Worm (Caenorhabditis elegans) whole organism, dauer: ENCODE measurements around the gene F56C3.1.
"Not testable (repeated sequence)": the region's sequence is repeated elsewhere in the genome, so short reads cannot be mapped to it uniquely, and the experiment has no call there.

Source experiments
- unc-62 ChIP-seq: sonication (generic microtip); optimal IDR thresholded peaks from 2 replicates; lab custom pipeline; 2017; ENCODE audit warnings: missing biosample characterization, missing genetic modification reagents, missing genetic modification characterization

The F56C3.1 gene

DNA sequence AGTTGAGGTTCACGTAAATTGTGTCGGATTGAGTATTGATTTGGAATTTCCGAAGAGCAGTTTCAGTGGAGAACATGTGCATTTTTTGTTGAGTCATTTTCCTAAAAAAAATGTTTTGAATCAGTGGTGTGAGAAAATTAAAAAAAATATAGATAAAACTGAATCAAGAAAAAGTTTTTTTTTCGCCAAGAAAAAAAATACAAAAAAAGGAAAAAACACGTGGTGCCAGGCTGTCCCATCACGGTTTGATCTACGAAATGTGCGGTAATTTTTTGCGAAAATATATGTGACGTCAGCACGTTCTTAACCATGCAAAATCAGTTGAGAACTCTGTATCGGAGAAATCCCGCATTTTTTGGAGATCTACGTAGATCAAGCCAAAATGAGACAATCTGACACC is 6.8 kb downstream of the F56C3.1 start, which contains the start of gene F56C3.9:
TSS of gene F56C3.9 (minus strand) at position 101 of the 400 bp plus-strand sequence.
- TF ChIP-seq unc-62 (GFP tag; lab: Kevin White, UChicago), result no peak

DNA sequence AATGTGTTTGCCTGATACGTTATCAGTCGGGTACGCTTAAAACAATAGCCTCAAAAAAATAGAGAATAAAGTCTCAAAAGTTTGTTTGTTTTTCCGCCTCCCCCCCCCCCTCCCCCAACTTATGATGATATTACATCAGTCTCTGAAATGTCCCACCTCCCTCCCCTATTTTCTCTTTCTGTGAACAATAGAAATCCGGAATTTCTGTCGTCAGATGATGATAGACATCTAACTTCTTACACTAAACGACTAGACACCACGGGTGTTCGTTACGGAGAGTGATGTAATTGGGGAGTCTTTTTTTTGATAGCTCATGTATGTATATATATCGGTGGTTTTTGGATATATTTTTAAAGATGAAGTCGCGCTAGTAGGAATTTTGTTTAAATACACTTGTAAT is 7.3 kb downstream of the F56C3.1 start:
- no peak for TF ChIP-seq unc-62 (GFP tag; lab: Kevin White, UChicago)

- no peak for TF ChIP-seq unc-62 (GFP tag; lab: Kevin White, UChicago)
Observed at ce11 chrX:1395793-1396192, 8.7 kb downstream of the F56C3.1 start.

DNA sequence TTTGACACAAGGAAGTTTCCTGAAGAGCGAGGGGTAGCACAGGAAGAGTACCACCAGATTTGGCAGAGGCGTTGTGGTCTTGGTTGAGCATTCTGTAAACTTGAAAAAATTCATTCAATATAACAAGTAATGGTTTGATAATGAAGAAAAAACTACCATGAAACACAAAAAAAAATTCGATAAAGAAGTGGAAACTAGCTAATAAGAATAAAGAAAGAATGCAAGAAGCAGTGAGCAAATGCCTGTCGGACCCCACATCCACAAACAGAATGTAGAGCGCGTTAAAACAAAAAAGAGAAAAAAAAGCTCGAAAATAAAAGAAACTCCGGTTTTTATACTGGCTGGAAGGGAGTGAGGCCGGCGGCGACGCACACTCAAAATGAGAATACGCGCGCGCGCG is 10.4 kb downstream of the F56C3.1 start, which contains the start of gene H39E20.1:
TSS of gene H39E20.1 (minus strand) at position 101 of the 400 bp plus-strand sequence.
- no peak for TF ChIP-seq unc-62 (GFP tag; lab: Kevin White, UChicago)

- no peak for TF ChIP-seq unc-62 (GFP tag; lab: Kevin White, UChicago)
Observed at ce11 chrX:1401259-1401658, 14.1 kb downstream of the F56C3.1 start, which contains the start of gene ZK402.5. TSS of gene ZK402.5 (minus strand) at chrX:1401359.

- not testable (repeated sequence) for TF ChIP-seq unc-62 (GFP tag; lab: Kevin White, UChicago)
Observed at ce11 chrX:1403444-1403843, 16.3 kb downstream of the F56C3.1 start, which contains the start of gene ZK402.2. TSS of gene ZK402.2 (plus strand) at chrX:1403744.

DNA sequence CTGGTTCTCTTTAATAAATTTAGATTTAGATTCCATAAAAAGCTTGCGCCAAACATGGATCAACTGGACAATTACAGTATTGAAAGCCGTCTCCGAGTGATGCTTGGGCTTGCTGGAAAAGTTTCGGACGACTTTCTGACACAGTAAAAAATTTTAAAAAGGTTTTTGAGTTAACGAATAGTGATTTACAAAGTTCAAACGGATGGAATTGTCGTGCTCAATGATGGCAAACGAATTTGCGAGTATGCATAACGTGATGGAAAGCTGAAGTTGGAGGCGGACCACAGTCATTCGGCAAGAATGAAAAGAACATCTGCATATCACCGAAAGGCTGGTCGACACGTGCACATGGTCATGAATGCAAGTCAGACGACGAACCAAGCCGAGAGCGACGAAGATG is 16.9 kb downstream of the F56C3.1 start, which contains the start of gene ZK402.1:
TSS of gene ZK402.1 (plus strand) at position 301 of the 400 bp plus-strand sequence.
- TF ChIP-seq unc-62 (GFP tag; lab: Kevin White, UChicago), result not testable (repeated sequence)

ce11 chrX:1409224-1409623 is 22.1 kb downstream of the F56C3.1 start:
- no peak for TF ChIP-seq unc-62 (GFP tag; lab: Kevin White, UChicago)

DNA sequence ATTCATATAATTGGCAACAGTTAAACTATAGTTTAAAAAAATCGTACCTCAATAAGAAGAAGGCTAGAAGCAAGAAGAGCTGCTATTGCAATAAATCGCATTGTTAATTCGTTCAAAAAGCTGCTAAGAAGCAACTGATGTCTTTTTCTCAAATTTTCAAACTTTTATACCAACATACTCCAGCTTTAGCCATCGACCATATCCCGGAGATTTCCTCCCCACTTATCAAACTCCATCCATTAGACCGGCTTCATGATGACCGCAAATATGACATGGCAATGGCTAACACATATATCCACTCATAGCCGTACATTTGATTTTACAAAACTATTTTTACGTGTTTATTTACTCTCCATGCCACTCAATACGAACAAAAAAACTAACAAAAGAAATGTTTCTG is 23.4 kb downstream of the F56C3.1 start, which contains the start of gene abu-2:
TSS of gene abu-2 (minus strand) at position 101 of the 400 bp plus-strand sequence.
- TF ChIP-seq unc-62 (GFP tag; lab: Kevin White, UChicago), result no peak

ce11 chrX:1412844-1413243 is 25.7 kb downstream of the F56C3.1 start, which contains the start of gene srh-19:
TSS of gene srh-19 (plus strand) at chrX:1413144.
- TF ChIP-seq unc-62 (GFP tag; lab: Kevin White, UChicago), result no peak

DNA sequence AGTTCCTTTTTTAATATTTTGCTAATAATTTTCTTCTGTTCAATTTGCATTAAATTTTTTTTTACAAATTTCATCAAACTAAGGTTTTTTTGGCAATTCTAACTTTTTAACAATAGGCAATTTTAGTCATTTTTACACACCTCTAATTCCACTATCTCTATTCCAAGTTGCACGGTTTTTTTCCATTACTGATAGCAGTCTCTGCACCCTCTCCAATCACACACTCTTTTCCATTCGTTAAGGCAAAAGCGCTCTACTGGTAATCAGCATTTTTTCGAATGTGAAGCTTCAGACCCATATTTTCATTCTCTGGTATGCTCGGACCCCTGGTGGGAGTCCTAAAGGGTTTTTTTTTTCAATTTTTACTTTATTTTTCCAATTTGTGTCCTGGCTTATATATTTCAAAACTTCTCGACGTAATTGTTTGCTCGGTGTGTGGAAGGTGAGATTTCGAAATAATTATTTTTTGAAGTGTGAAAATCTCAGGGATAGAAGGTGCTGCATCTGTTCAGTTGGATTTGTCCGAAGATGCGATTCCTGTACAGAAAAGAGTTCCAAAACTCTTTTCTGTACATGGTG is 29.7 kb downstream of the F56C3.1 start, which contains the start of the genes F19G12.4 and F19G12.8:
TSS of gene F19G12.4 (plus strand) at position 529 of the 579 bp plus-strand sequence.
TSS of gene F19G12.8 (plus strand) at position 545 of the 579 bp plus-strand sequence.
- TF ChIP-seq unc-62 (GFP tag; lab: Kevin White, UChicago), result no peak

DNA sequence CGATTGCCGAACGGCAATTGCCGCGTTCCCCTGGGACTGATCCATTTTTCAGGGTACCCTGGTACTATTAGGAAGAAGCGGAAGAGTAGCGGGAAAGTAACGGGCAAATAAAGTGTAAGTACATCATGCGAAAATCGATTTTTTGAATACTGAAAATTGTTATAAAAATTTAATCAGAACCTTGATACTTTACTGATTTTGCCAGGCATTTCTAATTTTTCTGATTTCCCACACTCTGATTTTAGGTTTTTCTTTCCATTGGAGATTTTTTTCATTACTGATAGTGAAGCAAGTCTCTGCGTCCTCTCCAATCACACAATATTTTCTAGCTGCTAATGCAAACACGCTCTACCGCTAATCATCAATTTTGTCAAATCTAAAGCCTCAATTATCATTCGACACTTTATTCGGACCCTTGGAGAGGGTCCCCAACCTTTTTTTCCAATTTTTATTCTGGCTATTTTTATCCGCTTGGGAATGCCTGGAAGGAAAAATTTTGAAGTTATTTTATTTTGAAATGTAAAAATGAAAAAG is 32.1 kb downstream of the F56C3.1 start, which contains the start of gene F19G12.9:
TSS of gene F19G12.9 (plus strand) at position 51 of the 534 bp plus-strand sequence.
- no peak for TF ChIP-seq unc-62 (GFP tag; lab: Kevin White, UChicago)

- no peak for TF ChIP-seq unc-62 (GFP tag; lab: Kevin White, UChicago)
Observed at ce11 chrX:1420524-1420923, 33.4 kb downstream of the F56C3.1 start.

DNA sequence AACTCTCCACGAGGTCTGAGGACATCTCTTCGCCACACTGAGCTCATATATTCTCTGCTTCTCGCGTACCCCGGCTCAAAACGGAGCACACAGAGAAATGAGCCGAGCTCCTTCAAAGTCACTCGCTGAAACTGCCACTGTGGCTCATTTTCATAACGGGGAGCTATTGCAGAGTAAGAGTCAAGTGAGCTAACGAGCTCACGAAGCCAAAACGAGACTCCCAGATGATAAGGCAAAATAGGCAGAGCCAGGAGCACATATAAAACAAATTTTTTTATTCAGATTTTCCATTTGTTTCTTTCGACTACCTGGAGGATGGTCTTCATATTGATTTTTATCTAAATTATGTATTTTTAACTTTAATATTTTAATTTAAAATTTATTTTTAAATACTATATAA is 37.4 kb downstream of the F56C3.1 start, which contains the start of gene F19G12.3:
TSS of gene F19G12.3 (plus strand) at position 301 of the 400 bp plus-strand sequence.
- no peak for TF ChIP-seq unc-62 (GFP tag; lab: Kevin White, UChicago)

ce11 chrX:1426425-1426824 is 39.3 kb downstream of the F56C3.1 start, which contains the start of gene F19G12.11:
TSS of gene F19G12.11 (minus strand) at chrX:1426525.
- no peak for TF ChIP-seq unc-62 (GFP tag; lab: Kevin White, UChicago)

DNA sequence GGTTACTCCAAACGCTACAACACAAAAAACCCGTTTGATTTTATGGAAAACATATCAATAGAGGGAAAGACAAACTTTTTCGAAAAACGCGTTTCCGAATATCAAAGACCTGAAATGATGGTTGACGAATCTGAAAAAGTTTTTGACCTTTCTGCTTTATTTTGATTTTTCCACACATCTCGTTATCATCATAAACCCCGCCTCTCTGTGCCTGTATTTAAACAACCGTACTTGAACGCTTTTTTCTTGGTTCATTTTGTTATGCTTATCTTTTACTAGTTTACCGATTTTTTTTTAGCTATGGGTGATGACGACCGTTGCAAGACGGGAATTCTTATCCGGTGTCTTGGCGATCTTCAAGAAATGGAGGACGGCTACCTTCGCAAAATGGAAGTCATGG is 43.6 kb downstream of the F56C3.1 start, which contains the start of gene F19G12.1:
TSS of gene F19G12.1 (plus strand) at position 301 of the 400 bp plus-strand sequence.
- TF ChIP-seq unc-62 (GFP tag; lab: Kevin White, UChicago), result not testable (repeated sequence)
